Fruit fly (Drosophila melanogaster) whole organism, pupa: ENCODE data around the gene CG18596.

Experiments used
- CG10348 ChIP-seq: fragments of 200-800 bp; sonication (Bioruptor generic); IDR thresholded peaks from 2 replicates; pipeline ENCODE4 v1.3.6; 2022; ENCODE audit warnings: missing biosample characterization, missing genetic modification characterization
- CG12605 ChIP-seq: fragments of 200-800 bp; sonication (Bioruptor generic); IDR thresholded peaks from 2 replicates; pipeline ENCODE4 v1.3.6; 2022; ENCODE audit warnings: missing biosample characterization, missing genetic modification characterization
- CG13204 ChIP-seq: fragments of 200-800 bp; sonication (Bioruptor generic); optimal IDR thresholded peaks from 2 replicates; lab custom pipeline; 2018; ENCODE audit warnings: missing biosample characterization, mild to moderate bottlenecking, missing genetic modification characterization, moderate library complexity
- CG14655 ChIP-seq: fragments of 200-800 bp; sonication (Bioruptor generic); optimal IDR thresholded peaks from 3 replicates; lab custom pipeline; 2017; ENCODE audit warnings: mild to moderate bottlenecking, missing biosample characterization, missing genetic modification reagents, missing genetic modification characterization
- CG15710 ChIP-seq: fragments of 200-800 bp; sonication (Bioruptor generic); optimal IDR thresholded peaks from 2 replicates; lab custom pipeline; 2018; ENCODE audit warnings: missing biosample characterization, mild to moderate bottlenecking, missing genetic modification characterization, moderate library complexity
- CG17806 ChIP-seq: fragments of 200-800 bp; sonication (Bioruptor generic); optimal IDR thresholded peaks from 2 replicates; lab custom pipeline; 2018; ENCODE audit warnings: missing biosample characterization, mild to moderate bottlenecking, missing genetic modification characterization, moderate library complexity
- CG32121 ChIP-seq: fragments of 200-800 bp; sonication (Bioruptor generic); IDR thresholded peaks from 2 replicates; pipeline ENCODE4 v1.3.6; 2022; ENCODE audit warnings: missing biosample characterization, missing genetic modification characterization
- CG34367 ChIP-seq: fragments of 200-800 bp; sonication (Bioruptor generic); optimal IDR thresholded peaks from 2 replicates; lab custom pipeline; 2018; ENCODE audit warnings: missing biosample characterization, mild to moderate bottlenecking, missing genetic modification characterization
- CG4496 ChIP-seq: fragments of 200-800 bp; sonication (Bioruptor generic); IDR thresholded peaks from 3 replicates; pipeline ENCODE4 v1.3.6; 2022; ENCODE audit warnings: missing biosample characterization, missing genetic modification characterization
- CG8159 ChIP-seq: fragments of 200-800 bp; sonication (Bioruptor generic); optimal IDR thresholded peaks from 3 replicates; lab custom pipeline; 2018; ENCODE audit warnings: missing biosample characterization, mild to moderate bottlenecking, missing genetic modification characterization, moderate library complexity
- CG8301 ChIP-seq: fragments of 200-800 bp; sonication (Bioruptor generic); optimal IDR thresholded peaks from 2 replicates; lab custom pipeline; 2018; ENCODE audit warnings: missing biosample characterization, mild to moderate bottlenecking, missing genetic modification characterization
- CG9948 ChIP-seq: fragments of 200-800 bp; sonication (Bioruptor generic); optimal IDR thresholded peaks from 2 replicates; lab custom pipeline; 2018; ENCODE audit warnings: missing biosample characterization, mild to moderate bottlenecking, missing genetic modification characterization, moderate library complexity
- D1 ChIP-seq: fragments of 200-800 bp; sonication (Bioruptor generic); optimal IDR thresholded peaks from 2 replicates; lab custom pipeline; 2018; ENCODE audit warnings: missing biosample characterization, mild to moderate bottlenecking, missing genetic modification characterization, moderate library complexity
- EcR ChIP-seq: fragments of 200-800 bp; sonication (Bioruptor generic); optimal IDR thresholded peaks from 3 replicates; lab custom pipeline; 2019; ENCODE audit warnings: missing biosample characterization, missing genetic modification characterization, mild to moderate bottlenecking, moderate library complexity, missing genetic modification reagents
- Ets98B ChIP-seq: fragments of 200-800 bp; sonication (Bioruptor generic); IDR thresholded peaks from 2 replicates; pipeline ENCODE4 v1.3.6; 2022; ENCODE audit warnings: missing biosample characterization, missing genetic modification characterization
- Pif1A ChIP-seq: fragments of 200-800 bp; sonication (Bioruptor generic); optimal IDR thresholded peaks from 3 replicates; lab custom pipeline; 2016; ENCODE audit warnings: missing biosample characterization, missing genetic modification characterization
- Pif1B ChIP-seq: fragments of 200-800 bp; sonication (Bioruptor generic); optimal IDR thresholded peaks from 3 replicates; lab custom pipeline; 2016; ENCODE audit warnings: missing biosample characterization, missing genetic modification characterization
- Snoo ChIP-seq: fragments of 200-800 bp; sonication (Bioruptor generic); optimal IDR thresholded peaks from 3 replicates; lab custom pipeline; 2017; ENCODE audit warnings: missing biosample characterization, mild to moderate bottlenecking, missing genetic modification characterization, inconsistent platforms
- fd96Ca ChIP-seq: fragments of 200-800 bp; sonication (Bioruptor generic); IDR thresholded peaks from 3 replicates; pipeline ENCODE4 v1.3.6; 2022; ENCODE audit warnings: missing biosample characterization, missing genetic modification characterization
- gl ChIP-seq: fragments of 200-800 bp; sonication (Bioruptor generic); optimal IDR thresholded peaks from 2 replicates; lab custom pipeline; 2018; ENCODE audit warnings: missing biosample characterization, mild to moderate bottlenecking, missing genetic modification characterization
- rn ChIP-seq: fragments of 200-800 bp; sonication (Bioruptor generic); IDR thresholded peaks from 2 replicates; pipeline ENCODE4 v1.3.6; 2022; ENCODE audit warnings: missing biosample characterization, missing genetic modification characterization

The CG18596 gene

dm6 chr3R:22375674-22376073, at the start of gene CG18596:
TSS of gene CG18596 (plus strand) at chr3R:22375923.
- TF ChIP-seq fd96Ca (GFP tag; lab: Robert Waterston, UW) (no peak), CG13204 (GFP tag; lab: Kevin White, UChicago) (no peak), CG9948 (tag; lab: Kevin White, UChicago) (no peak), CG34367 (no peak), CG8159 (tag; lab: Kevin White, UChicago) (no peak), CG8301 (tag; lab: Kevin White, UChicago) (no peak), CG14655 (GFP tag; lab: Kevin White, UChicago) (no peak), CG12605 (no peak), EcR (GFP tag; lab: Kevin White, UChicago) (no peak)

DNA sequence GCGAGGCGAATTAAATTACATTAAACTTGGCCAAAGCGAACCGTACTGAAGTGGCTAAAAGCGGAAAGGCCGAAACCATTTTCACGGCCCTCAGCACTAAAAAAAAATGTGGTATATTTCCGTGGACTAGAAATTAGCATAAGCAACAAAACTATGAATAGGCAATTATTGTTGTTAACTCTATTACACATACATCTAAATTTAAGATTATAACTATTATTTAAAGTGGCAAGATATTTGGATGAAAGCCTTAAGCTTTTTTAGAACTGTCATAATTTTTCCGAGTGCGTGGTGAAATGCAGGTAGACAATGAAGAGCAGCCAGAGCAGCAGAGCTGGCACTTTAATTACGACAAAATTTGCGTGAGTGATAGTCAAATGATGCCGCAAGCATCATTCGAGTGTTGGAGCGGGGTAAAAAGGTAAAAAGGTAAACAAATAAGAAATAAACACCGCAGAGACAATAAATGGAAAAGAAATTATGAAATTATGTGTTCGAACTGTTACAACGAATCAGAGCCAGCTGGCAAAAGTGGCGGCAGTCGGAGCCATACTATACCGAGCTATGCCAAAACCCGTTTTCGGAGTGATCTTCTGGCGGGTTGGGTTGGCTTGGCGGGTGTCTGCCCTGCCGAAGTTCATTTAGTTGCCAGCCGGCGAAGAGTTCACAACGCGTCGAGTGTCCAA, 46.9 kb upstream of the CG18596 start, which contains the start of gene CG7080:
TSS of gene CG7080 (plus strand) at position 636 of the 686 bp plus-strand sequence.
- TF ChIP-seq Pif1A (peak; percentile 12), CG15710 (tag; lab: Kevin White, UChicago) (no peak), CG14655 (GFP tag; lab: Kevin White, UChicago) (peak; percentile 14), CG8159 (tag; lab: Kevin White, UChicago) (peak; percentile 25)

DNA sequence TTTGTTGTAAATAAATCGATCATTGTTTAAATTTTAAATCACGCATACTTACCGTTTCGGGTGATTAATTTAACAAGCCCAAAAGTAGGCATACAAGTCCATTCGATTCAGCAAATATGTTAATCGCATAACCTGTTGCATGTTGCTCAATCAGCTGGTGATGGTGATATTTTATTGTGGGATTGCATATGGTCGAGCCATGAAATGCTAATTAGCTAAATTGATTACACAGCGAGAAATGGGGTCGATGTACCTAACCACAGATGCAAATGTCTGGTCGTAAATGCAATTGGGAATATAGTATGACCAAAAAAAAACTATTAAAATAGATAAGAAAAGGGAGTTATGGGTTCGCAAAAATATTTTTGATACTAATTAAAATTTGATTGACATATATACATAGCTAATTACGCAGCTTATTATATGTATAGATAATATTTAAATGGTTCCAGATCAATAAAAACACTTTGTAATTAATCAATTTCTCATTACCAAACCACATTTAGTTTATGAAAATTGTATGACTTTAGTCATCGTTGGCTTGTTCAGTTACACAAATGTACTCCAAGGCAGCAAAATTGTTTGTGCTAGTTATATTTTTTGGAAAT, 45.1 kb upstream of the CG18596 start, which contains the start of gene CG33721:
TSS of gene CG33721 (plus strand) at position 558 of the 608 bp plus-strand sequence.
- TF ChIP-seq Ets98B (GFP tag; lab: Robert Waterston, UW) (no peak), CG32121 (GFP tag; lab: Robert Waterston, UW) (no peak), CG17806 (tag; lab: Kevin White, UChicago) (no peak), fd96Ca (GFP tag; lab: Robert Waterston, UW) (no peak), gl (tag; lab: Kevin White, UChicago) (no peak), CG8301 (tag; lab: Kevin White, UChicago) (no peak), EcR (GFP tag; lab: Kevin White, UChicago) (no peak)
- TF ChIP-seq, all 21 proteins: peak for 0

- TF ChIP-seq Pif1B (GFP tag; lab: Kevin White, UChicago), result no peak
- TF ChIP-seq CG34367, result no peak
- TF ChIP-seq Ets98B (GFP tag; lab: Robert Waterston, UW), result no peak
- TF ChIP-seq CG17806 (tag; lab: Kevin White, UChicago), result no peak
- TF ChIP-seq Pif1A, result no peak
- no peak for TF ChIP-seq Snoo (tag; lab: Kevin White, UChicago)
- no peak for TF ChIP-seq CG10348 (GFP tag; lab: Robert Waterston, UW)
- no peak for TF ChIP-seq CG4496
- no peak for TF ChIP-seq D1
These were observed 44.0 kb upstream of the CG18596 start, which contains the start of gene CG13862 for dm6 chr3R:22331691-22332090. TSS of gene CG13862 (plus strand) at chr3R:22331991.

DNA sequence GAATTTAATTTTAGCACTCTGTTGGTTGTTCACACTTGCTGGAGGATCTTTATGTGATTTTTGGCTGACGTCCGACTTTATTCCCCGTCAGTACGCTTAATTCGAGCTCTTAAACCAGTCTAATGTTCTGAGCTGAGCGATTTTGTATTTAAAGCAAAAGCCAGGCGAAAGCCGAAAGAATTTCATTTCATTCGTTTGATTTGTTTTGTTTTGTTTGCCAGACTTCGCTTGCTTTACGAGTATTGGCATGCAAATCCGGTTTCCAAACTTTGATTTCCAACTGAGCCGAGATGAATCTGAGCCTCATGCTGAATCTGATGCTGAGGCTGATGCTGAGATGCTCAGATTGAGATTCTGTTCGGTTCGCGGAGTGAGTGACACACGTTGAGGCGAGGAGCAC, 41.7 kb upstream of the CG18596 start, which contains the start of gene CG5391:
TSS of gene CG5391 (minus strand) at position 101 of the 400 bp plus-strand sequence.
- TF ChIP-seq CG8301 (tag; lab: Kevin White, UChicago), result no peak
- TF ChIP-seq CG17806 (tag; lab: Kevin White, UChicago), result no peak
- no peak for TF ChIP-seq CG32121 (GFP tag; lab: Robert Waterston, UW)
- TF ChIP-seq fd96Ca (GFP tag; lab: Robert Waterston, UW), result no peak
- no peak for TF ChIP-seq CG15710 (tag; lab: Kevin White, UChicago)
- no peak for TF ChIP-seq gl (tag; lab: Kevin White, UChicago)
- TF ChIP-seq rn (GFP tag; lab: Robert Waterston, UW), result no peak
- TF ChIP-seq CG12605, result no peak
- TF ChIP-seq CG8159 (tag; lab: Kevin White, UChicago), result no peak
- no peak for TF ChIP-seq CG4496
- TF ChIP-seq, all 21 proteins: peak for 0

DNA sequence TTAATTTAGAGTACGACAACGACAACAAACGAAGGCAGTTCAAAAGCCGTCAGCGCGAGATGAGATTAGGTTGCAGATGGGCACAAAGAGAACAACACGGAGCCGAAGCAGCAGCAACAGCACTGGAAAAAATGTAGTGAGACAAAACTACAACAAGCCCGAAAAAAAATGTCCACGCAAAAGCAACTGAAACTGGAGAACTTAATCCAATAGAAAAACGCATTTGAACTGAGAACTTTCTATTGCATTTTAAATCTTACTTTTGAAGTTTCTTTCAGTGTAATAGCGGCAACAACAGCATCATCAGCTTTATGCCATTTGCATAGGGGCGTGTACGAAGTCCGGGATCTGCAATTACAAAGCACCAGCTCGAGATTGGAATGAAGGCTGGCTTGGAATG, 36.2 kb upstream of the CG18596 start:
- TF ChIP-seq CG9948 (tag; lab: Kevin White, UChicago) (peak; percentile 61), EcR (GFP tag; lab: Kevin White, UChicago) (no peak), rn (GFP tag; lab: Robert Waterston, UW) (peak; percentile 42; the same call in 1 of the 2 replicates), CG12605 (no peak), CG14655 (GFP tag; lab: Kevin White, UChicago) (peak; percentile 69), Pif1A (peak; percentile 71), fd96Ca (GFP tag; lab: Robert Waterston, UW) (peak; percentile 71; the same call in 2 of the 3 replicates), D1 (no peak), CG8301 (tag; lab: Kevin White, UChicago) (peak; percentile 58), Ets98B (GFP tag; lab: Robert Waterston, UW) (peak; percentile 57; the same call in 1 of the 2 replicates), CG32121 (GFP tag; lab: Robert Waterston, UW) (no peak; the same call in 1 of the 2 replicates), CG8159 (tag; lab: Kevin White, UChicago) (peak; percentile 77), CG15710 (tag; lab: Kevin White, UChicago) (peak; percentile 76), CG13204 (GFP tag; lab: Kevin White, UChicago) (peak; percentile 55), Pif1B (GFP tag; lab: Kevin White, UChicago) (peak; percentile 53), CG10348 (GFP tag; lab: Robert Waterston, UW) (no peak), CG17806 (tag; lab: Kevin White, UChicago) (peak; percentile 70), gl (tag; lab: Kevin White, UChicago) (peak; percentile 49), CG34367 (peak; percentile 49), Snoo (tag; lab: Kevin White, UChicago) (peak; percentile 64), CG4496 (peak; percentile 76; the same call in 2 of the 3 replicates)
